Worm (Caenorhabditis elegans): ENCODE results near the gene C18A11.2.

DNA sequence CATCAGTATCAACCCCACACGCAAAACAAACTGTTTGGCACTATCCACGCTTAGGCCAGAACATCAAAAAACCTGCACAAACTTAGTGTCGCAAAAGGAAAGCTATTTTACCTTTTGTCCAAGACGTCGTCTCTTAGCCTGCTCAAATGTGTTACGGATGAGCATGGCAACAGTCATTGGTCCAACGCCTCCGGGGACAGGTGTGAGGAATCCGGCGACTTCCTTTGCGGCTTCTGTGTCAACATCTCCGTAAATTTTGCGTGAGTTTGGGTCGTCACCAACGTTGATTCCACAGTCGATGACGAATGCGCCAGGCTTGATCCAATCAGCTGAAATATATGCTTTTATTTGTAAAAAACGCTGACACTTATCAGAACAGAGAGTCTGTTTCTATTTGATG lies 17.3 kb downstream of the C18A11.2 start:
- TF ChIP-seq lin-13 (GFP tag; optimal IDR thresholded peaks at IDR 0.05), result no peak
- no peak for TF ChIP-seq Y55F3AM.14 (GFP tag; optimal IDR thresholded peaks at IDR 0.05)
- TF ChIP-seq mdl-1 (tag; optimal IDR thresholded peaks at IDR 0.05), result no peak
- TF ChIP-seq ceh-16 (tag; optimal IDR thresholded peaks at IDR 0.05), result no peak
- TF ChIP-seq nhr-12 (tag; optimal IDR thresholded peaks at IDR 0.05), result no peak
- no peak for TF ChIP-seq snpc-4 (tag; optimal IDR thresholded peaks at IDR 0.05)
- no peak for TF ChIP-seq ztf-4 (tag; optimal IDR thresholded peaks at IDR 0.05)
- no peak for TF ChIP-seq nhr-77 (tag; optimal IDR thresholded peaks at IDR 0.05)
- TF ChIP-seq nhr-237 (tag; optimal IDR thresholded peaks at IDR 0.05), result no peak
